Fruit fly (Drosophila melanogaster): ENCODE results near the gene Ibf2.
A peak's percentile ranks its signal among the peaks of the same experiment; 100 is the strongest.

Gene Ibf2

dm6 chr3R:9258252-9259225 lies at the start of gene Ibf2, which contains the start of gene Ibf1 (continued):
- no peak for TF ChIP-seq sc (optimal IDR thresholded peaks at IDR 0.05)
- no peak for TF ChIP-seq sc (GFP tag; optimal IDR thresholded peaks at IDR 0.05)
- TF ChIP-seq bigmax (GFP tag; optimal IDR thresholded peaks at IDR 0.05) = no peak
- no peak for TF ChIP-seq bsh (GFP tag; optimal IDR thresholded peaks at IDR 0.05)
- no peak for TF ChIP-seq sens-2 (GFP tag; IDR thresholded peaks at IDR 0.05)
- no peak for TF ChIP-seq Mes4 (GFP tag; optimal IDR thresholded peaks at IDR 0.05)
- no peak for TF ChIP-seq YL-1 (GFP tag; optimal IDR thresholded peaks at IDR 0.05)
- no peak for TF ChIP-seq dpn (GFP tag; optimal IDR thresholded peaks at IDR 0.05)
- TF ChIP-seq CkIIα-i1 (GFP tag; IDR thresholded peaks at IDR 0.05) = no peak
- no peak for TF ChIP-seq CG12219 (GFP tag; optimal IDR thresholded peaks at IDR 0.05)
- TF ChIP-seq CG14441 (GFP tag; IDR thresholded peaks at IDR 0.05) = no peak
- no peak for TF ChIP-seq gem (tag; optimal IDR thresholded peaks at IDR 0.05)
- peak; percentile 81 for TF ChIP-seq mld (GFP tag; IDR thresholded peaks at IDR 0.05; ENCODE audit: partially characterized antibody)
- no peak for TF ChIP-seq otp (GFP tag; IDR thresholded peaks at IDR 0.05)
- peak; percentile 62 for TF ChIP-seq CG14710 (tag; optimal IDR thresholded peaks at IDR 0.05)
- TF ChIP-seq bab2 (GFP tag; optimal IDR thresholded peaks at IDR 0.05) = no peak
- peak; percentile 80 for TF ChIP-seq knrl (GFP tag; IDR thresholded peaks at IDR 0.05; ENCODE audit: partially characterized antibody)
- no peak for TF ChIP-seq fd64A (GFP tag; optimal IDR thresholded peaks at IDR 0.05)
- TF ChIP-seq Bteb2 (GFP tag; optimal IDR thresholded peaks at IDR 0.05) = no peak
- TF ChIP-seq pfk (GFP tag; optimal IDR thresholded peaks at IDR 0.05) = no peak
- no peak for TF ChIP-seq Hr3 (GFP tag; optimal IDR thresholded peaks at IDR 0.05)
- no peak for TF ChIP-seq peb (GFP tag; IDR thresholded peaks at IDR 0.05)
- no peak for TF ChIP-seq sqz (GFP tag; optimal IDR thresholded peaks at IDR 0.05)
- no peak for TF ChIP-seq tgo (GFP tag; IDR thresholded peaks at IDR 0.05)
- TF ChIP-seq sna (GFP tag; IDR thresholded peaks at IDR 0.05; ENCODE audit: partially characterized antibody) = peak; percentile 81
- peak; percentile 35 for TF ChIP-seq zen (tag; optimal IDR thresholded peaks at IDR 0.05)
- TF ChIP-seq tin (GFP tag; optimal IDR thresholded peaks at IDR 0.05) = no peak
- no peak for TF ChIP-seq cwo (GFP tag; optimal IDR thresholded peaks at IDR 0.05)
- no peak for TF ChIP-seq CG16863 (GFP tag; optimal IDR thresholded peaks at IDR 0.05)
- TF ChIP-seq CG3065 (GFP tag; optimal IDR thresholded peaks at IDR 0.05) = no peak
- no peak for TF ChIP-seq Atf6 (GFP tag; IDR thresholded peaks at IDR 0.05)
- TF ChIP-seq zfh2 (GFP tag; optimal IDR thresholded peaks at IDR 0.05) = no peak
- no peak for TF ChIP-seq CG13775 (GFP tag; optimal IDR thresholded peaks at IDR 0.05)
- TF ChIP-seq hbn (GFP tag; IDR thresholded peaks at IDR 0.05; ENCODE audit: partially characterized antibody) = peak; percentile 63; the same call in 1 of the 2 replicates
- TF ChIP-seq Hr51 (GFP tag; optimal IDR thresholded peaks at IDR 0.05) = no peak
- no peak for TF ChIP-seq her (GFP tag; optimal IDR thresholded peaks at IDR 0.05)
- no peak for TF ChIP-seq Tbp (GFP tag; optimal IDR thresholded peaks at IDR 0.05)
- no peak for TF ChIP-seq CG15011 (GFP tag; optimal IDR thresholded peaks at IDR 0.05)
- no peak for TF ChIP-seq Six4 (GFP tag; optimal IDR thresholded peaks at IDR 0.05)
- no peak for TF ChIP-seq sug (tag; optimal IDR thresholded peaks at IDR 0.05)
- peak; percentile 13 for TF ChIP-seq nmo (GFP tag; optimal IDR thresholded peaks at IDR 0.05)
- no peak for TF ChIP-seq unpg (GFP tag; optimal IDR thresholded peaks at IDR 0.05)
- TF ChIP-seq zf30C (GFP tag; optimal IDR thresholded peaks at IDR 0.05) = no peak
- TF ChIP-seq gcm2 (GFP tag; optimal IDR thresholded peaks at IDR 0.05) = no peak
- TF ChIP-seq CG7357 (GFP tag; IDR thresholded peaks at IDR 0.05) = no peak
- no peak for TF ChIP-seq CG8089 (GFP tag; optimal IDR thresholded peaks at IDR 0.05)
- no peak for TF ChIP-seq CG12744 (GFP tag; optimal IDR thresholded peaks at IDR 0.05)
- TF ChIP-seq Spps (tag; optimal IDR thresholded peaks at IDR 0.05) = no peak
- TF ChIP-seq Ets97D (GFP tag; optimal IDR thresholded peaks at IDR 0.05) = no peak

Measured in whole organism, embryonic.